Fruit fly (Drosophila melanogaster) whole organism, embryonic: ENCODE data around the gene Ykt6.

Experiments used
- Abd-B ChIP-seq: fragments of 200-800 bp; sonication (Bioruptor generic); optimal IDR thresholded peaks from 2 replicates; lab custom pipeline; 2018; ENCODE audit warnings: missing biosample characterization, mild to moderate bottlenecking, missing genetic modification characterization, moderate library complexity
- Antp ChIP-seq: fragments of 200-800 bp; sonication (Bioruptor generic); optimal IDR thresholded peaks from 3 replicates; lab custom pipeline; 2016; ENCODE audit warnings: missing biosample characterization, missing genetic modification characterization
- C15 ChIP-seq: fragments of 200-800 bp; sonication (Bioruptor generic); IDR thresholded peaks from 3 replicates; pipeline ENCODE4 v1.3.6; 2022; ENCODE audit warnings: missing biosample characterization, missing genetic modification characterization
- CG1024 ChIP-seq: fragments of 200-800 bp; sonication (Bioruptor generic); IDR thresholded peaks from 2 replicates; pipeline ENCODE4 v1.3.6; 2022; ENCODE audit warnings: missing biosample characterization, missing genetic modification characterization
- CG10267 ChIP-seq: fragments of 200-800 bp; sonication (Bioruptor generic); optimal IDR thresholded peaks from 2 replicates; lab custom pipeline; 2018; ENCODE audit warnings: missing biosample characterization, mild to moderate bottlenecking, missing genetic modification characterization, moderate library complexity
- CG10543 ChIP-seq: fragments of 200-800 bp; sonication (Bioruptor generic); optimal IDR thresholded peaks from 3 replicates; lab custom pipeline; 2017; ENCODE audit warnings: missing biosample characterization, mild to moderate bottlenecking, missing genetic modification characterization, moderate library complexity
- CG10979 ChIP-seq: fragments of 200-800 bp; sonication (Bioruptor generic); optimal IDR thresholded peaks from 2 replicates; lab custom pipeline; 2018; ENCODE audit warnings: missing biosample characterization, mild to moderate bottlenecking, missing genetic modification characterization, moderate library complexity
- CG12155 ChIP-seq: fragments of 200-800 bp; sonication (Bioruptor generic); optimal IDR thresholded peaks from 3 replicates; lab custom pipeline; 2016; ENCODE audit warnings: missing biosample characterization, missing genetic modification characterization
- CG12659 ChIP-seq: fragments of 200-800 bp; sonication (Bioruptor generic); optimal IDR thresholded peaks from 3 replicates; lab custom pipeline; 2017; ENCODE audit warnings: mild to moderate bottlenecking, missing biosample characterization, missing genetic modification reagents, missing genetic modification characterization
- CG12942 ChIP-seq: fragments of 200-800 bp; sonication (Bioruptor generic); optimal IDR thresholded peaks from 3 replicates; lab custom pipeline; 2016; ENCODE audit warnings: missing biosample characterization, missing genetic modification characterization
- CG14441 ChIP-seq: fragments of 200-800 bp; sonication (Bioruptor generic); IDR thresholded peaks from 2 replicates; pipeline ENCODE4 v1.3.6; 2022; ENCODE audit warnings: missing biosample characterization, missing genetic modification characterization
- CG17385 ChIP-seq: fragments of 200-800 bp; sonication (Bioruptor generic); optimal IDR thresholded peaks from 3 replicates; lab custom pipeline; 2018; ENCODE audit warnings: missing biosample characterization, mild to moderate bottlenecking, missing genetic modification characterization
- CG1792 ChIP-seq: fragments of 200-800 bp; sonication (Bioruptor generic); optimal IDR thresholded peaks from 2 replicates; lab custom pipeline; 2016; ENCODE audit warnings: missing biosample characterization, missing genetic modification characterization
- CG2889 ChIP-seq: fragments of 200-800 bp; sonication (Bioruptor generic); IDR thresholded peaks from 3 replicates; pipeline ENCODE4 v1.3.6; 2022; ENCODE audit warnings: missing biosample characterization, missing genetic modification characterization
- CG3838 ChIP-seq: fragments of 200-800 bp; sonication (Bioruptor generic); optimal IDR thresholded peaks from 3 replicates; lab custom pipeline; 2016; ENCODE audit warnings: missing biosample characterization, missing genetic modification characterization
- CG4617 ChIP-seq: fragments of 200-800 bp; sonication (Bioruptor generic); optimal IDR thresholded peaks from 3 replicates; lab custom pipeline; 2016; ENCODE audit warnings: missing biosample characterization, missing genetic modification characterization, borderline replicate concordance
- CG4854 ChIP-seq: fragments of 200-800 bp; sonication (Bioruptor generic); optimal IDR thresholded peaks from 2 replicates; lab custom pipeline; 2016; ENCODE audit warnings: missing biosample characterization, missing genetic modification characterization, inconsistent platforms
- CG5245 ChIP-seq: fragments of 200-800 bp; sonication (Bioruptor generic); optimal IDR thresholded peaks from 3 replicates; lab custom pipeline; 2016; ENCODE audit warnings: missing biosample characterization, missing genetic modification characterization
- CG7928 ChIP-seq: fragments of 200-800 bp; sonication (Bioruptor generic); optimal IDR thresholded peaks from 2 replicates; lab custom pipeline; 2017; ENCODE audit warnings: missing biosample characterization, mild to moderate bottlenecking, missing genetic modification characterization
- CG8388 ChIP-seq: fragments of 200-800 bp; sonication (Bioruptor generic); optimal IDR thresholded peaks from 2 replicates; lab custom pipeline; 2019; ENCODE audit warnings: missing biosample characterization, mild to moderate bottlenecking, missing genetic modification characterization, moderate library complexity
- CG9817 ChIP-seq: fragments of 200-800 bp; sonication (Bioruptor generic); optimal IDR thresholded peaks from 2 replicates; lab custom pipeline; 2018; ENCODE audit warnings: missing biosample characterization, mild to moderate bottlenecking, missing genetic modification characterization, moderate library complexity
- CG9876 ChIP-seq: fragments of 200-800 bp; sonication (Bioruptor generic); optimal IDR thresholded peaks from 2 replicates; lab custom pipeline; 2016; ENCODE audit warnings: missing biosample characterization, missing genetic modification characterization
- D ChIP-seq, 2 experiments: fragments of 200-800 bp in 1 of 2; fragments of >200 bp in 1 of 2; sonication (Bioruptor generic) in 1 of 2; optimal IDR thresholded peaks; 2 replicates in 1 of 2; 3 replicates in 1 of 2; lab custom pipeline; 2017; ENCODE audit warnings: mild to moderate bottlenecking in 1 of 2, missing biosample characterization in 1 of 2, missing genetic modification characterization in 1 of 2, missing genetic modification reagents in 1 of 2
- D19A ChIP-seq: fragments of 200-800 bp; optimal IDR thresholded peaks from 3 replicates; lab custom pipeline; 2019; ENCODE audit warnings: missing biosample characterization, mild to moderate bottlenecking, missing genetic modification characterization, moderate library complexity
- Dip3 ChIP-seq: fragments of 200-800 bp; sonication (Bioruptor generic); optimal IDR thresholded peaks from 3 replicates; lab custom pipeline; 2016; ENCODE audit warnings: missing biosample characterization, missing genetic modification characterization
- Dp ChIP-seq: fragments of 200-800 bp; sonication (Bioruptor generic); optimal IDR thresholded peaks from 2 replicates; lab custom pipeline; 2018; ENCODE audit warnings: missing biosample characterization, mild to moderate bottlenecking, missing genetic modification characterization, moderate library complexity
- Gug ChIP-seq: fragments of 200-800 bp; sonication (Bioruptor generic); IDR thresholded peaks from 4 replicates; pipeline ENCODE4 v1.3.6; 2022; ENCODE audit warnings: missing biosample characterization, missing genetic modification characterization
- Hr78 ChIP-seq, 2 experiments: fragments of 200-800 bp in 1 of 2; fragments of >200 bp in 1 of 2; sonication (Bioruptor generic) in 1 of 2; optimal IDR thresholded peaks; 2 replicates each; lab custom pipeline; 2017 to 2019; ENCODE audit warnings: missing biosample characterization in 2 of 2, missing genetic modification characterization in 2 of 2, mild to moderate bottlenecking in 1 of 2, moderate library complexity in 1 of 2
- Lhr ChIP-seq: fragments of 200-800 bp; sonication (Bioruptor generic); optimal IDR thresholded peaks from 3 replicates; lab custom pipeline; 2017; ENCODE audit warnings: mild to moderate bottlenecking, missing biosample characterization, missing genetic modification reagents, missing genetic modification characterization
- Neu2 ChIP-seq: fragments of 200-800 bp; sonication (Bioruptor generic); optimal IDR thresholded peaks from 3 replicates; lab custom pipeline; 2016; ENCODE audit warnings: missing biosample characterization, missing genetic modification characterization, borderline replicate concordance
- Nf-YC ChIP-seq: fragments of 200-800 bp; optimal IDR thresholded peaks from 3 replicates; lab custom pipeline; 2019; ENCODE audit warnings: missing biosample characterization, mild to moderate bottlenecking, missing genetic modification characterization, moderate library complexity
- Optix ChIP-seq: fragments of 200-800 bp; sonication (Bioruptor generic); IDR thresholded peaks from 3 replicates; pipeline ENCODE4 v1.3.6; 2022; ENCODE audit warnings: missing biosample characterization, missing genetic modification characterization
- Sry-δ ChIP-seq: fragments of 200-800 bp; sonication (Bioruptor generic); optimal IDR thresholded peaks from 2 replicates; lab custom pipeline; 2016; ENCODE audit warnings: missing biosample characterization, missing genetic modification characterization
- TFAM ChIP-seq: fragments of 200-800 bp; sonication (Bioruptor generic); optimal IDR thresholded peaks from 2 replicates; lab custom pipeline; 2017; ENCODE audit warnings: missing biosample characterization, missing genetic modification characterization, inconsistent platforms
- bbx ChIP-seq: fragments of 200-800 bp; sonication (Bioruptor generic); IDR thresholded peaks from 2 replicates; pipeline ENCODE4 v1.3.6; 2022; ENCODE audit warnings: missing biosample characterization, missing genetic modification characterization; ENCODE audit not compliant: partially characterized antibody
- ci ChIP-seq: fragments of 200-800 bp; sonication (Bioruptor generic); IDR thresholded peaks from 3 replicates; pipeline ENCODE4 v1.3.6; 2022; ENCODE audit warnings: missing biosample characterization, missing genetic modification characterization
- en ChIP-seq: fragments of 200-800 bp; sonication (Bioruptor generic); optimal IDR thresholded peaks from 2 replicates; lab custom pipeline; 2016; ENCODE audit warnings: missing biosample characterization, missing genetic modification characterization
- gro ChIP-seq: fragments of 200-800 bp; sonication (Bioruptor generic); optimal IDR thresholded peaks from 2 replicates; lab custom pipeline; 2016; ENCODE audit warnings: missing biosample characterization, missing genetic modification characterization
- kah ChIP-seq: fragments of 200-800 bp; sonication (Bioruptor generic); optimal IDR thresholded peaks from 2 replicates; lab custom pipeline; 2018; ENCODE audit warnings: missing biosample characterization, mild to moderate bottlenecking, missing genetic modification characterization
- lov ChIP-seq, 2 experiments: fragments of 200-800 bp in 1 of 2; fragments of >200 bp in 1 of 2; sonication (Bioruptor generic) in 1 of 2; IDR thresholded peaks in 1 of 2; optimal IDR thresholded peaks in 1 of 2; 2 replicates in 1 of 2; 3 replicates in 1 of 2; pipeline versions ENCODE4 v1.3.6 to Lab custom; 2017 to 2022; ENCODE audit warnings: missing biosample characterization in 1 of 2, missing genetic modification characterization in 1 of 2
- mirr ChIP-seq: fragments of 200-800 bp; sonication (Bioruptor generic); optimal IDR thresholded peaks from 3 replicates; lab custom pipeline; 2018; ENCODE audit warnings: missing biosample characterization, mild to moderate bottlenecking, missing genetic modification characterization
- p53 ChIP-seq: fragments of 200-800 bp; sonication (Bioruptor generic); optimal IDR thresholded peaks from 2 replicates; lab custom pipeline; 2016; ENCODE audit warnings: missing biosample characterization, missing genetic modification characterization
- phol ChIP-seq: fragments of 200-800 bp; sonication (Bioruptor generic); optimal IDR thresholded peaks from 3 replicates; lab custom pipeline; 2018; ENCODE audit warnings: missing biosample characterization, mild to moderate bottlenecking, missing genetic modification characterization, moderate library complexity
- pita ChIP-seq: fragments of 200-800 bp; sonication (Bioruptor generic); optimal IDR thresholded peaks from 2 replicates; lab custom pipeline; 2017; ENCODE audit warnings: missing biosample characterization, mild to moderate bottlenecking, missing genetic modification characterization
- psq ChIP-seq: fragments of 200-800 bp; sonication (Bioruptor generic); optimal IDR thresholded peaks from 2 replicates; lab custom pipeline; 2017; ENCODE audit warnings: missing biosample characterization, missing genetic modification characterization
- row ChIP-seq: fragments of 200-800 bp; sonication (Bioruptor generic); IDR thresholded peaks from 3 replicates; pipeline ENCODE4 v1.3.6; 2022; ENCODE audit warnings: missing biosample characterization, missing genetic modification characterization
- schlank ChIP-seq: fragments of 200-800 bp; sonication (Bioruptor generic); optimal IDR thresholded peaks from 2 replicates; lab custom pipeline; 2018; ENCODE audit warnings: missing biosample characterization, mild to moderate bottlenecking, missing genetic modification characterization
- stwl ChIP-seq: fragments of 200-800 bp; sonication (Bioruptor generic); optimal IDR thresholded peaks from 3 replicates; lab custom pipeline; 2018; ENCODE audit warnings: missing biosample characterization, mild to moderate bottlenecking, missing genetic modification characterization, moderate library complexity
- tna ChIP-seq: fragments of 200-800 bp; sonication (Bioruptor generic); IDR thresholded peaks from 2 replicates; pipeline ENCODE4 v1.3.6; 2022; ENCODE audit warnings: missing biosample characterization, missing genetic modification characterization; ENCODE audit not compliant: partially characterized antibody
- trh ChIP-seq: fragments of 200-800 bp; sonication (Bioruptor generic); optimal IDR thresholded peaks from 2 replicates; lab custom pipeline; 2016; ENCODE audit warnings: missing biosample characterization, missing genetic modification characterization

The Ykt6 gene

DNA sequence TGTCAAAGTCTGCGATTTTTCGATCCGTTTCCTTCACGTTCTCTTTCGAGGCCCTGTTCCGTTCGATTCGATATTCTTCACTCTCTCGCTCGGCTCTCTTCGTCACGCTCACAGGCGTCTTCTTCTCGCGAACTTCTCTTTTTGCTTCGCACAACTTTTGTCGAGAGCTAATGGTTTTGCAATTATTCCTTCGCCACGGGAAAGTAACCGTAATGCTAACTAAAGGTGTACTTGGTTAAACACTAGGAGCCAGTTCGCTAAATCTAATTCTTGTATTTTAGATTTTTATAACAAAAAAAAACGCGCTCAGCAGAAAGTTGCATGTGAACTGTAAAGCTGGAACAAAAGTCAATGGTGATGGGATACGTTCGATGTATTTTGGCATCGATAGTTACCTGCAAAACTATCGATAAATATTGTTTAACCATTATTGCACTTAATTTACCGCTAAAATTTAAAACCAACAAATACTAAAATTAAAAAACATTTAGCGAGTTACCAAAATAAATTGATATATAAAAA is 10.9 kb downstream of the Ykt6 start, which contains the start of gene mahe (continued):
- peak; percentile 63 for TF ChIP-seq tna (GFP tag; lab: Robert Waterston, UW)
- no peak for TF ChIP-seq mirr (GFP tag; lab: Kevin White, UChicago)
- TF ChIP-seq CG12942 (GFP tag; lab: Kevin White, UChicago): no peak
- TF ChIP-seq en (GFP tag; lab: Kevin White, UChicago): no peak
- no peak for TF ChIP-seq Lhr (GFP tag; lab: Kevin White, UChicago)
- TF ChIP-seq CG4617: peak; percentile 13
- no peak for TF ChIP-seq stwl (tag; lab: Kevin White, UChicago)
- peak; percentile 29 for TF ChIP-seq CG10267
- peak; percentile 80 for TF ChIP-seq Dp
- no peak for TF ChIP-seq Abd-B (GFP tag; lab: Kevin White, UChicago)
- TF ChIP-seq gro: no peak
- no peak for TF ChIP-seq pita (GFP tag; lab: Kevin White, UChicago)
- TF ChIP-seq D (optimal IDR thresholded peaks at IDR 0.05; lab: Kevin White, UChicago): no peak
- no peak for TF ChIP-seq D (GFP tag; optimal IDR thresholded peaks at IDR 0.05; lab: Kevin White, UChicago)
- TF ChIP-seq CG8388: no peak
- TF ChIP-seq CG7928: no peak
- TF ChIP-seq Optix: no peak
- no peak for TF ChIP-seq p53 (GFP tag; lab: Kevin White, UChicago)
- TF ChIP-seq CG10543 (GFP tag; lab: Kevin White, UChicago): no peak
- no peak for TF ChIP-seq CG14441 (GFP tag; lab: Robert Waterston, UW)
- no peak for TF ChIP-seq CG9817
- no peak for TF ChIP-seq trh
- TF ChIP-seq Hr78 (GFP tag; optimal IDR thresholded peaks at IDR 0.05; lab: Kevin White, UChicago): no peak
- no peak for TF ChIP-seq CG4854 (GFP tag; lab: Kevin White, UChicago)
- TF ChIP-seq C15 (GFP tag; lab: Robert Waterston, UW): no peak
- peak; percentile 32; the same call in 1 of the 3 replicates for TF ChIP-seq row (GFP tag; lab: Robert Waterston, UW)
- no peak for TF ChIP-seq CG10979 (tag; lab: Kevin White, UChicago)
- no peak for TF ChIP-seq schlank
- no peak for TF ChIP-seq kah (GFP tag; lab: Kevin White, UChicago)
- TF ChIP-seq Nf-YC (tag; lab: Kevin White, UChicago): no peak
- TF ChIP-seq CG12155 (GFP tag; lab: Kevin White, UChicago): no peak
- peak; percentile 49 for TF ChIP-seq CG12659 (GFP tag; lab: Kevin White, UChicago)
- no peak for TF ChIP-seq CG2889 (GFP tag; lab: Robert Waterston, UW)
- TF ChIP-seq bbx (GFP tag; lab: Robert Waterston, UW): peak; percentile 94
- TF ChIP-seq D19A: no peak
- no peak for TF ChIP-seq CG5245 (GFP tag; lab: Kevin White, UChicago)
- no peak for TF ChIP-seq psq
- TF ChIP-seq CG1792 (GFP tag; lab: Kevin White, UChicago): no peak
- no peak for TF ChIP-seq Dip3 (GFP tag; lab: Kevin White, UChicago)
- no peak for TF ChIP-seq CG1024
- no peak for TF ChIP-seq Gug (GFP tag; lab: Robert Waterston, UW)
- no peak for TF ChIP-seq CG9876 (GFP tag; lab: Kevin White, UChicago)
- no peak for TF ChIP-seq Neu2 (GFP tag; lab: Kevin White, UChicago)
- peak; percentile 49 for TF ChIP-seq CG17385 (GFP tag; lab: Kevin White, UChicago)
- no peak for TF ChIP-seq Antp (GFP tag; lab: Kevin White, UChicago)
- TF ChIP-seq ci: no peak
- peak; percentile 89 for TF ChIP-seq Sry-δ (GFP tag; lab: Kevin White, UChicago)
- no peak for TF ChIP-seq lov (optimal IDR thresholded peaks at IDR 0.05; lab: Kevin White, UChicago)
- no peak for TF ChIP-seq lov (GFP tag; IDR thresholded peaks at IDR 0.05; lab: Robert Waterston, UW)
- no peak for TF ChIP-seq TFAM (GFP tag; lab: Kevin White, UChicago)
- no peak for TF ChIP-seq CG3838 (GFP tag; lab: Kevin White, UChicago)
- TF ChIP-seq phol (tag; lab: Kevin White, UChicago): no peak
